Worm (Caenorhabditis elegans): ENCODE data around the gene T27A10.6.

DNA sequence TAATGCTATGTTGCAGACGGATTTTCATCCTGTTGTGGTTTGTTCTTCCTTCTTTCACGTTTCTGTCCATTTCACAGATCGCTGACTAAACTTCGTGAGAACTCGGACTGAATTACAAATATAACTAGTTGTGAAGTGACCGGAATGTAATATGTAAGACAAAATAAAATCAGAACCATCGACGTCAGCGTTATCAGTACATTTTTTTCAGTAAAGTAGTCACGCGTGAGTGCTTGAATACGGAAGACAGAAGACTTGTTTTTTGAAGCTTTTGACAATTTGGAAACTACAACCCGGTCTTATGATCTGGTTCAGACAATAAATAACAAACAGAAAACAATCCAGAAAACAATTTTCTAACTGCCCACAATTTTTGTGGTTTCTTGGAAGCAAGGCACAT is 14.3 kb downstream of the T27A10.6 start:
- no peak for TF ChIP-seq lsy-2 (tag; optimal IDR thresholded peaks at IDR 0.05)
- TF ChIP-seq nhr-76 (tag; optimal IDR thresholded peaks at IDR 0.05) = no peak
